Worm (Caenorhabditis elegans): Measurements from ENCODE around the gene Y7A9A.1.

ce11 chrIV:16186008-16186407 lies 10.8 kb upstream of the Y7A9A.1 start:
- TF ChIP-seq tbx-2 (tag; optimal IDR thresholded peaks at IDR 0.05) (no peak), elt-3 (tag; optimal IDR thresholded peaks at IDR 0.05) (no peak), mml-1 (tag; optimal IDR thresholded peaks at IDR 0.05) (no peak), nhr-77 (tag; optimal IDR thresholded peaks at IDR 0.05) (no peak), lin-39 (tag; optimal IDR thresholded peaks at IDR 0.05) (no peak), lin-15B (tag; optimal IDR thresholded peaks at IDR 0.05) (no peak), pha-4 (tag; optimal IDR thresholded peaks at IDR 0.05) (no peak)
